Fruit fly (Drosophila melanogaster): ENCODE data around the gene Acsf2.

DNA sequence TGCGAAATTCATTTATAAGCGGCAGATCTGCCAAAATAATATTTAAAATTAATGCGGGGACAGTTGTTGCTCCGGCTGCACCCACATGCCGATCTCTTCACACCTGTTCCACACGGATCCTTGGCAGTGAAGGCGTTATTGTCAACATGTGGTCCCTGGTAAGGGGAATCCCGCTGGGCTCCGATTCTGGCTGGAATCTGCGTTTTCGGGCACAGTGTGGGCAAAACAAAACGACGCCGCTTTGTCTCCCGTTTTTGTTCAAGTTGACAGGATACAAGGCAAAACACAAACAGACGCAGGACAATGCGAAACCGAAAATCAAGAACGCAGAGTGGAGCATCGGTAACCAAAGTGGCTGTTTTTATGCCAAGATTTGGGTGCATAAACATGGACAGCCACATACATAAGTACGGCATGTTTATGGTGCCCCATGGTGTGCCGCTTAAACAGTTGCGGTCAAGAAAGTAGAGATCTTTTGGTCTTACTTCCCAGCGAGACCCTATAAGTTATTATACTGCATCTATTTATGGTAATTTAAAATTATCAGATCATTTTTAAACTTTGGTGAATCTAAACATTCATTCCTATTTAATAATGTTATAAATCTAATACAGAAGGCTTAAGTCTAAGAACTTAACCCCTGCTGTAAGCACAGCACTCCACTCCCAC lies 39.4 kb upstream of the Acsf2 start:
- no peak for TF ChIP-seq bcd (GFP tag; optimal IDR thresholded peaks at IDR 0.05)
- no peak for TF ChIP-seq Awh (GFP tag; IDR thresholded peaks at IDR 0.05)
- TF ChIP-seq CG15479 (GFP tag; optimal IDR thresholded peaks at IDR 0.05) = no peak
- no peak for TF ChIP-seq CG32532 (GFP tag; IDR thresholded peaks at IDR 0.05)
- TF ChIP-seq jumu (GFP tag; optimal IDR thresholded peaks at IDR 0.05) = no peak
- no peak for TF ChIP-seq luna (GFP tag; optimal IDR thresholded peaks at IDR 0.05)

Measured in whole organism, embryonic.